Fruit fly (Drosophila melanogaster) whole organism, prepupa: Measurements from ENCODE around the gene CG13950.
A peak's percentile ranks its signal among the peaks of the same experiment; 100 is the strongest.

Experiments used
- Blimp-1 ChIP-seq: fragments of 200-800 bp; sonication (Bioruptor generic); optimal IDR thresholded peaks from 3 replicates; lab custom pipeline; 2017; ENCODE audit warnings: missing biosample characterization, missing genetic modification characterization, mild to moderate bottlenecking, moderate library complexity, missing genetic modification reagents
- CG10631 ChIP-seq: fragments of 200-800 bp; sonication (Bioruptor generic); optimal IDR thresholded peaks from 2 replicates; lab custom pipeline; 2016; ENCODE audit warnings: missing biosample characterization, missing genetic modification characterization
- CG11294 ChIP-seq: fragments of 200-800 bp; sonication (Bioruptor generic); IDR thresholded peaks from 2 replicates; pipeline ENCODE4 v1.3.6; 2022; ENCODE audit warnings: missing biosample characterization, missing genetic modification characterization
- CG11902 ChIP-seq: fragments of 200-800 bp; sonication (Bioruptor generic); optimal IDR thresholded peaks from 3 replicates; lab custom pipeline; 2016; ENCODE audit warnings: missing biosample characterization, missing genetic modification characterization
- CG15336 ChIP-seq: fragments of 200-800 bp; sonication (Bioruptor generic); IDR thresholded peaks from 2 replicates; pipeline ENCODE4 v1.3.6; 2022; ENCODE audit warnings: missing biosample characterization, missing genetic modification characterization
- CG1621 ChIP-seq: fragments of 200-800 bp; sonication (Bioruptor generic); optimal IDR thresholded peaks from 3 replicates; lab custom pipeline; 2018; ENCODE audit warnings: missing biosample characterization, mild to moderate bottlenecking, missing genetic modification characterization
- CG16779 ChIP-seq: fragments of 200-800 bp; sonication (Bioruptor generic); optimal IDR thresholded peaks from 3 replicates; lab custom pipeline; 2017; ENCODE audit warnings: missing biosample characterization, mild to moderate bottlenecking, missing genetic modification characterization
- CG3032 ChIP-seq: fragments of 200-800 bp; optimal IDR thresholded peaks from 2 replicates; lab custom pipeline; 2019; ENCODE audit warnings: missing biosample characterization, mild to moderate bottlenecking, missing genetic modification characterization, moderate library complexity
- CG31627 ChIP-seq: fragments of 200-800 bp; sonication (Bioruptor generic); optimal IDR thresholded peaks from 3 replicates; lab custom pipeline; 2016; ENCODE audit warnings: missing biosample characterization, missing genetic modification characterization
- CG32006 ChIP-seq: fragments of 200-800 bp; sonication (Bioruptor generic); optimal IDR thresholded peaks from 3 replicates; lab custom pipeline; 2017; ENCODE audit warnings: missing biosample characterization, mild to moderate bottlenecking, missing genetic modification characterization
- CG34406 ChIP-seq: fragments of 200-800 bp; sonication (Bioruptor generic); optimal IDR thresholded peaks from 3 replicates; lab custom pipeline; 2016; ENCODE audit warnings: missing biosample characterization, missing genetic modification characterization
- CG4318 ChIP-seq: fragments of 200-800 bp; sonication (Bioruptor generic); optimal IDR thresholded peaks from 3 replicates; lab custom pipeline; 2017; ENCODE audit warnings: missing biosample characterization, mild to moderate bottlenecking, missing genetic modification characterization
- CG6808 ChIP-seq: fragments of 200-800 bp; sonication (Bioruptor generic); optimal IDR thresholded peaks from 3 replicates; lab custom pipeline; 2017; ENCODE audit warnings: missing biosample characterization, missing genetic modification characterization, mild to moderate bottlenecking, moderate library complexity, missing genetic modification reagents
- CG7368 ChIP-seq: fragments of 200-800 bp; sonication (Bioruptor generic); optimal IDR thresholded peaks from 3 replicates; lab custom pipeline; 2016; ENCODE audit warnings: missing biosample characterization, missing genetic modification characterization
- CG8119 ChIP-seq: fragments of 200-800 bp; sonication (Bioruptor generic); IDR thresholded peaks from 3 replicates; pipeline ENCODE4 v1.3.6; 2022; ENCODE audit warnings: missing biosample characterization, missing genetic modification characterization
- CG8319 ChIP-seq: fragments of 200-800 bp; sonication (Bioruptor generic); optimal IDR thresholded peaks from 3 replicates; lab custom pipeline; 2016; ENCODE audit warnings: missing biosample characterization, missing genetic modification characterization
- CG9139 ChIP-seq: fragments of 200-800 bp; sonication (Bioruptor generic); optimal IDR thresholded peaks from 3 replicates; lab custom pipeline; 2017; ENCODE audit warnings: missing biosample characterization, mild to moderate bottlenecking, missing genetic modification characterization
- Eip75B ChIP-seq: fragments of 200-800 bp; sonication (Bioruptor generic); optimal IDR thresholded peaks from 3 replicates; lab custom pipeline; 2016; ENCODE audit warnings: missing biosample characterization, missing genetic modification characterization
- Eip93F ChIP-seq: fragments of 200-800 bp; sonication (Bioruptor generic); optimal IDR thresholded peaks from 2 replicates; lab custom pipeline; 2016; ENCODE audit warnings: missing biosample characterization, mild to moderate bottlenecking, missing genetic modification characterization
- Ets21C ChIP-seq: fragments of 200-800 bp; sonication (Bioruptor generic); optimal IDR thresholded peaks from 3 replicates; lab custom pipeline; 2016; ENCODE audit warnings: missing biosample characterization, missing genetic modification characterization
- Ets96B ChIP-seq: fragments of 200-800 bp; optimal IDR thresholded peaks from 2 replicates; lab custom pipeline; 2019; ENCODE audit warnings: missing biosample characterization, mild to moderate bottlenecking, missing genetic modification characterization, moderate library complexity
- Gug ChIP-seq: fragments of 200-800 bp; sonication (Bioruptor generic); IDR thresholded peaks from 2 replicates; pipeline ENCODE4 v1.3.6; 2022; ENCODE audit warnings: missing biosample characterization, missing genetic modification characterization
- Hr38 ChIP-seq: sonication (Bioruptor generic); optimal IDR thresholded peaks from 2 replicates; lab custom pipeline; 2016; ENCODE audit warnings: missing biosample characterization, missing genetic modification characterization
- Hr39 ChIP-seq: fragments of 200-800 bp; sonication (Bioruptor generic); optimal IDR thresholded peaks from 2 replicates; lab custom pipeline; 2016; ENCODE audit warnings: missing biosample characterization, missing genetic modification characterization
- Hr4 ChIP-seq: fragments of 200-800 bp; sonication (Bioruptor generic); optimal IDR thresholded peaks from 3 replicates; lab custom pipeline; 2016; ENCODE audit warnings: missing biosample characterization, missing genetic modification characterization
- Lpt ChIP-seq: fragments of 200-800 bp; sonication (Bioruptor generic); optimal IDR thresholded peaks from 3 replicates; lab custom pipeline; 2016; ENCODE audit warnings: missing biosample characterization, missing genetic modification characterization
- Met ChIP-seq: fragments of 200-800 bp; sonication (Bioruptor generic); optimal IDR thresholded peaks from 3 replicates; lab custom pipeline; 2016; ENCODE audit warnings: missing biosample characterization, missing genetic modification characterization
- Smox ChIP-seq: fragments of 200-800 bp; sonication (Bioruptor generic); optimal IDR thresholded peaks from 3 replicates; lab custom pipeline; 2016; ENCODE audit warnings: missing biosample characterization, missing genetic modification characterization
- Sox14 ChIP-seq: fragments of 200-800 bp; sonication (Bioruptor generic); optimal IDR thresholded peaks from 3 replicates; lab custom pipeline; 2016; ENCODE audit warnings: missing biosample characterization, missing genetic modification characterization
- Sox15 ChIP-seq: fragments of 200-800 bp; sonication (Bioruptor generic); optimal IDR thresholded peaks from 3 replicates; lab custom pipeline; 2016; ENCODE audit warnings: missing biosample characterization, missing genetic modification characterization
- achi ChIP-seq: fragments of 200-800 bp; sonication (Bioruptor generic); optimal IDR thresholded peaks from 3 replicates; lab custom pipeline; 2016; ENCODE audit warnings: missing biosample characterization, missing genetic modification characterization
- acj6 ChIP-seq: fragments of 200-800 bp; sonication (Bioruptor generic); optimal IDR thresholded peaks from 3 replicates; lab custom pipeline; 2016; ENCODE audit warnings: missing biosample characterization, missing genetic modification characterization
- cyc ChIP-seq: fragments of 200-800 bp; sonication (Bioruptor generic); optimal IDR thresholded peaks from 3 replicates; lab custom pipeline; 2016; ENCODE audit warnings: missing biosample characterization, missing genetic modification characterization
- dac ChIP-seq: fragments of 200-800 bp; sonication (Bioruptor generic); optimal IDR thresholded peaks from 2 replicates; lab custom pipeline; 2017; ENCODE audit warnings: missing biosample characterization, mild to moderate bottlenecking, missing genetic modification characterization
- dsx ChIP-seq: fragments of 200-800 bp; optimal IDR thresholded peaks from 3 replicates; lab custom pipeline; 2019; ENCODE audit warnings: missing biosample characterization, mild to moderate bottlenecking, missing genetic modification characterization, moderate library complexity; ENCODE audit not compliant: poor library complexity, severe bottlenecking
- esn ChIP-seq: fragments of 200-800 bp; sonication (Bioruptor generic); optimal IDR thresholded peaks from 2 replicates; lab custom pipeline; 2016; ENCODE audit warnings: missing biosample characterization, mild to moderate bottlenecking, missing genetic modification characterization, moderate library complexity
- fd59A ChIP-seq: fragments of 200-800 bp; sonication (Bioruptor generic); optimal IDR thresholded peaks from 2 replicates; lab custom pipeline; 2017; ENCODE audit warnings: missing biosample characterization, mild to moderate bottlenecking, missing genetic modification characterization, missing genetic modification reagents
- fd85E ChIP-seq: fragments of 200-800 bp; sonication (Bioruptor generic); optimal IDR thresholded peaks from 3 replicates; lab custom pipeline; 2016; ENCODE audit warnings: missing biosample characterization, missing genetic modification characterization
- fkh ChIP-seq: fragments of 200-800 bp; sonication (Bioruptor generic); optimal IDR thresholded peaks from 3 replicates; lab custom pipeline; 2017; ENCODE audit warnings: missing biosample characterization, mild to moderate bottlenecking, missing genetic modification characterization, moderate library complexity
- net ChIP-seq: fragments of 200-800 bp; sonication (Bioruptor generic); optimal IDR thresholded peaks from 3 replicates; lab custom pipeline; 2016; ENCODE audit warnings: missing biosample characterization, missing genetic modification characterization
- pdm3 ChIP-seq: fragments of 200-800 bp; sonication (Bioruptor generic); optimal IDR thresholded peaks from 3 replicates; lab custom pipeline; 2016; ENCODE audit warnings: missing biosample characterization, missing genetic modification characterization
- salr ChIP-seq, 2 experiments: fragments of 200-800 bp; sonication (Bioruptor generic); optimal IDR thresholded peaks; 3 replicates each; lab custom pipeline; 2016 to 2018; ENCODE audit warnings: missing biosample characterization in 2 of 2, missing genetic modification characterization in 2 of 2, mild to moderate bottlenecking in 1 of 2
- spab ChIP-seq: fragments of 200-800 bp; sonication (Bioruptor generic); optimal IDR thresholded peaks from 2 replicates; lab custom pipeline; 2017; ENCODE audit warnings: missing biosample characterization, mild to moderate bottlenecking, missing genetic modification characterization, missing genetic modification reagents
- svp ChIP-seq: fragments of 200-800 bp; sonication (Bioruptor generic); peaks from one replicate; lab custom pipeline; 2016; ENCODE audit warnings: missing biosample characterization, missing genetic modification characterization
- topi ChIP-seq: fragments of 200-800 bp; sonication (Bioruptor generic); optimal IDR thresholded peaks from 3 replicates; lab custom pipeline; 2016; ENCODE audit warnings: missing biosample characterization, missing genetic modification characterization

CG13950 gene

dm6 chr2L:847189-847987 is 12.6 kb upstream of the CG13950 start (continued):
- TF ChIP-seq CG4318 (GFP tag; lab: Kevin White, UChicago), result peak; percentile 69
- peak; percentile 27 for TF ChIP-seq Sox14 (GFP tag; lab: Kevin White, UChicago)
- no peak for TF ChIP-seq CG7368 (GFP tag; lab: Kevin White, UChicago)
- TF ChIP-seq CG32006 (GFP tag; lab: Kevin White, UChicago), result peak; percentile 87
- no peak for TF ChIP-seq dsx (GFP tag; lab: Kevin White, UChicago)
- TF ChIP-seq CG8119 (GFP tag; lab: Robert Waterston, UW), result peak; percentile 66
- peak; percentile 60 for TF ChIP-seq pdm3
- TF ChIP-seq CG34406, result peak; percentile 53
- peak; percentile 69 for TF ChIP-seq acj6 (GFP tag; lab: Kevin White, UChicago)
- TF ChIP-seq Lpt, result peak; percentile 26
- TF ChIP-seq Eip75B (GFP tag; lab: Kevin White, UChicago), result peak; percentile 41
- peak; percentile 47 for TF ChIP-seq Ets96B (tag; lab: Kevin White, UChicago)
- peak; percentile 59 for TF ChIP-seq Hr39
- TF ChIP-seq Met, result peak; percentile 36
- peak; percentile 59 for TF ChIP-seq net (GFP tag; lab: Kevin White, UChicago)
- peak; percentile 27 for TF ChIP-seq CG8319 (GFP tag; lab: Kevin White, UChicago)
- peak; percentile 44 for TF ChIP-seq Smox (GFP tag; lab: Kevin White, UChicago)
- TF ChIP-seq CG15336 (GFP tag; lab: Robert Waterston, UW), result peak; percentile 67
- TF ChIP-seq CG6808 (GFP tag; lab: Kevin White, UChicago), result peak; percentile 52
- TF ChIP-seq Hr4, result peak; percentile 29
- peak; percentile 56 for TF ChIP-seq CG31627 (GFP tag; lab: Kevin White, UChicago)

dm6 chr2L:847988-848622 is 11.9 kb upstream of the CG13950 start:
- TF ChIP-seq CG31627 (GFP tag; lab: Kevin White, UChicago), result peak; percentile 87
- peak; percentile 90 for TF ChIP-seq svp (GFP tag; lab: Kevin White, UChicago)
- no peak for TF ChIP-seq fkh (GFP tag; lab: Kevin White, UChicago)
- TF ChIP-seq CG11294 (GFP tag; lab: Robert Waterston, UW), result no peak
- TF ChIP-seq esn (GFP tag; lab: Kevin White, UChicago), result peak; percentile 92
- TF ChIP-seq Sox15 (GFP tag; lab: Kevin White, UChicago), result peak; percentile 53
- peak; percentile 61 for TF ChIP-seq CG11902 (GFP tag; lab: Kevin White, UChicago)
- TF ChIP-seq fd85E (GFP tag; lab: Kevin White, UChicago), result peak; percentile 62
- TF ChIP-seq topi (GFP tag; lab: Kevin White, UChicago), result peak; percentile 86
- peak; percentile 82 for TF ChIP-seq Smox (GFP tag; lab: Kevin White, UChicago)
- TF ChIP-seq Sox14 (GFP tag; lab: Kevin White, UChicago), result peak; percentile 83
- 0 out of 2 replicates have a peak, but pooled peaks have one; percentile 43 for TF ChIP-seq CG15336 (GFP tag; lab: Robert Waterston, UW)
- TF ChIP-seq Hr38 (GFP tag; lab: Kevin White, UChicago), result no peak
- peak; percentile 31 for TF ChIP-seq CG16779 (tag; lab: Kevin White, UChicago)
- peak; percentile 24 for TF ChIP-seq Lpt
- TF ChIP-seq Met, result peak; percentile 90
- peak; percentile 71 for TF ChIP-seq CG34406
- peak; percentile 49 for TF ChIP-seq Hr4
- peak; percentile 81 for TF ChIP-seq CG10631 (GFP tag; lab: Kevin White, UChicago)
- peak; percentile 16 for TF ChIP-seq CG9139 (GFP tag; lab: Kevin White, UChicago)
- peak; percentile 59 for TF ChIP-seq fd59A (GFP tag; lab: Kevin White, UChicago)
- peak; percentile 36; the same call in 1 of the 2 replicates for TF ChIP-seq Gug (GFP tag; lab: Robert Waterston, UW)
- TF ChIP-seq achi, result peak; percentile 78
- TF ChIP-seq cyc, result peak; percentile 88
- peak; percentile 78 for TF ChIP-seq Ets21C (GFP tag; lab: Kevin White, UChicago)
- TF ChIP-seq CG8319 (GFP tag; lab: Kevin White, UChicago), result peak; percentile 44
- no peak for TF ChIP-seq CG8119 (GFP tag; lab: Robert Waterston, UW)
- TF ChIP-seq CG3032 (tag; lab: Kevin White, UChicago), result peak; percentile 69
- TF ChIP-seq CG32006 (GFP tag; lab: Kevin White, UChicago), result peak; percentile 54
- TF ChIP-seq Eip93F (GFP tag; lab: Kevin White, UChicago), result peak; percentile 83
- TF ChIP-seq dac (GFP tag; lab: Kevin White, UChicago), result peak; percentile 40
- TF ChIP-seq CG1621 (tag; lab: Kevin White, UChicago), result peak; percentile 66
- TF ChIP-seq Blimp-1 (GFP tag; lab: Kevin White, UChicago), result peak; percentile 63
- TF ChIP-seq salr (GFP tag; optimal IDR thresholded peaks at IDR 0.05; lab: Kevin White, UChicago), result peak in 1 of 2 experiments; percentile 45
- peak; percentile 68 for TF ChIP-seq Ets96B (tag; lab: Kevin White, UChicago)
- TF ChIP-seq CG7368 (GFP tag; lab: Kevin White, UChicago), result peak; percentile 80
- TF ChIP-seq spab (GFP tag; lab: Kevin White, UChicago), result peak; percentile 67
